Fruit fly (Drosophila melanogaster) whole organism, embryonic: ENCODE measurements around the gene CG46270.

Experiments
- Atf3 ChIP-seq: fragments of 200-800 bp; sonication (Bioruptor generic); optimal IDR thresholded peaks from 3 replicates; lab custom pipeline; 2016; ENCODE audit warnings: missing biosample characterization, missing genetic modification characterization
- CG12299 ChIP-seq: fragments of 200-800 bp; sonication (Bioruptor generic); optimal IDR thresholded peaks from 2 replicates; lab custom pipeline; 2018; ENCODE audit warnings: missing biosample characterization, mild to moderate bottlenecking, missing genetic modification characterization
- CG12744 ChIP-seq: fragments of 200-800 bp; sonication (Bioruptor generic); optimal IDR thresholded peaks from 2 replicates; lab custom pipeline; 2016; ENCODE audit warnings: missing biosample characterization, missing genetic modification characterization
- CG13775 ChIP-seq: fragments of 200-800 bp; sonication (Bioruptor generic); optimal IDR thresholded peaks from 3 replicates; lab custom pipeline; 2017; ENCODE audit warnings: missing biosample characterization, mild to moderate bottlenecking, missing genetic modification characterization
- CG14667 ChIP-seq: fragments of 200-800 bp; sonication (Bioruptor generic); IDR thresholded peaks from 2 replicates; pipeline ENCODE4 v1.3.6; 2022; ENCODE audit warnings: missing biosample characterization, missing genetic modification characterization
- CG16813 ChIP-seq: fragments of 200-800 bp; sonication (Bioruptor generic); IDR thresholded peaks from 3 replicates; pipeline ENCODE4 v1.3.6; 2022; ENCODE audit warnings: missing biosample characterization, missing genetic modification characterization; ENCODE audit not compliant: partially characterized antibody
- CG17802 ChIP-seq: fragments of 200-800 bp; sonication (Bioruptor generic); optimal IDR thresholded peaks from 2 replicates; lab custom pipeline; 2018; ENCODE audit warnings: missing biosample characterization, mild to moderate bottlenecking, missing genetic modification characterization, moderate library complexity
- CG2120 ChIP-seq: fragments of 200-800 bp; sonication (Bioruptor generic); optimal IDR thresholded peaks from 3 replicates; lab custom pipeline; 2016; ENCODE audit warnings: missing biosample characterization, missing genetic modification characterization
- CG3065 ChIP-seq: fragments of 200-800 bp; sonication (Bioruptor generic); optimal IDR thresholded peaks from 2 replicates; lab custom pipeline; 2016; ENCODE audit warnings: missing biosample characterization, missing genetic modification characterization
- CG31388 ChIP-seq: fragments of 200-800 bp; sonication (Bioruptor generic); optimal IDR thresholded peaks from 2 replicates; lab custom pipeline; 2016; ENCODE audit warnings: missing biosample characterization, missing genetic modification characterization
- CG4617 ChIP-seq: fragments of 200-800 bp; sonication (Bioruptor generic); optimal IDR thresholded peaks from 3 replicates; lab custom pipeline; 2016; ENCODE audit warnings: missing biosample characterization, missing genetic modification characterization, borderline replicate concordance
- CG6854 ChIP-seq: fragments of 200-800 bp; sonication (Bioruptor generic); optimal IDR thresholded peaks from 3 replicates; lab custom pipeline; 2017; ENCODE audit warnings: missing biosample characterization, mild to moderate bottlenecking, missing genetic modification characterization
- CG7556 ChIP-seq: fragments of 200-800 bp; sonication (Bioruptor generic); optimal IDR thresholded peaks from 2 replicates; lab custom pipeline; 2017; ENCODE audit warnings: missing biosample characterization, mild to moderate bottlenecking, missing genetic modification characterization
- CG9215 ChIP-seq: fragments of 200-800 bp; sonication (Bioruptor generic); IDR thresholded peaks from 2 replicates; pipeline ENCODE4 v1.3.6; 2022; ENCODE audit warnings: missing biosample characterization, missing genetic modification characterization
- CHES-1-like ChIP-seq: fragments of 200-800 bp; sonication (Bioruptor generic); optimal IDR thresholded peaks from 2 replicates; lab custom pipeline; 2016; ENCODE audit warnings: missing biosample characterization, missing genetic modification characterization
- Camta ChIP-seq: fragments of 200-800 bp; sonication (Bioruptor generic); optimal IDR thresholded peaks from 2 replicates; lab custom pipeline; 2016; ENCODE audit warnings: missing biosample characterization, missing genetic modification characterization
- Dad ChIP-seq: fragments of 200-800 bp; sonication (Bioruptor generic); optimal IDR thresholded peaks from 3 replicates; lab custom pipeline; 2016; ENCODE audit warnings: missing biosample characterization, missing genetic modification characterization
- Dek ChIP-seq: fragments of 200-800 bp; sonication (Bioruptor generic); optimal IDR thresholded peaks from 3 replicates; lab custom pipeline; 2019; ENCODE audit warnings: missing biosample characterization, mild to moderate bottlenecking, missing genetic modification characterization, moderate library complexity
- Dfd ChIP-seq, 2 experiments: fragments of >200 bp; optimal IDR thresholded peaks; 2 replicates each; lab custom pipeline; 2017; ENCODE audit warnings: missing biosample characterization in 2 of 2, missing genetic modification characterization in 2 of 2
- Dip2 ChIP-seq: fragments of 200-800 bp; sonication (Bioruptor generic); IDR thresholded peaks from 2 replicates; pipeline ENCODE4 v1.3.6; 2022; ENCODE audit warnings: missing biosample characterization, missing genetic modification characterization
- Doc3 ChIP-seq: fragments of 200-800 bp; sonication (Bioruptor generic); IDR thresholded peaks from 3 replicates; pipeline ENCODE4 v1.3.6; 2022; ENCODE audit warnings: missing biosample characterization, missing genetic modification characterization; ENCODE audit not compliant: partially characterized antibody
- E2f1 ChIP-seq: fragments of 200-800 bp; sonication (Bioruptor generic); IDR thresholded peaks from 2 replicates; pipeline ENCODE4 v1.3.6; 2022; ENCODE audit warnings: missing biosample characterization, missing genetic modification characterization
- Gsc ChIP-seq: fragments of 200-800 bp; sonication (Bioruptor generic); IDR thresholded peaks from 2 replicates; pipeline ENCODE4 v1.3.6; 2022; ENCODE audit warnings: missing biosample characterization, missing genetic modification characterization
- Kr ChIP-seq: fragments of 200-800 bp; sonication (Bioruptor generic); optimal IDR thresholded peaks from 2 replicates; lab custom pipeline; 2017; ENCODE audit warnings: missing biosample characterization, mild to moderate bottlenecking, missing genetic modification characterization
- MBD-R2 ChIP-seq: fragments of 200-800 bp; sonication (Bioruptor generic); IDR thresholded peaks from 2 replicates; pipeline ENCODE4 v1.3.6; 2022; ENCODE audit warnings: missing biosample characterization, missing genetic modification characterization
- Myb ChIP-seq: fragments of 200-800 bp; sonication (Bioruptor generic); optimal IDR thresholded peaks from 2 replicates; lab custom pipeline; 2016; ENCODE audit warnings: missing biosample characterization, missing genetic modification characterization
- NFAT ChIP-seq: fragments of 200-800 bp; sonication (Bioruptor generic); IDR thresholded peaks from 2 replicates; pipeline ENCODE4 v1.3.6; 2022; ENCODE audit warnings: missing biosample characterization, missing genetic modification characterization
- Opbp ChIP-seq: fragments of 200-800 bp; sonication (Bioruptor generic); IDR thresholded peaks from 3 replicates; pipeline ENCODE4 v1.3.6; 2022; ENCODE audit warnings: missing biosample characterization, missing genetic modification characterization; ENCODE audit not compliant: partially characterized antibody
- Trl ChIP-seq, 3 experiments: fragments of >200 bp in 2 of 3; fragments of 200-800 bp in 1 of 3; sonication (Bioruptor generic) in 1 of 3; optimal IDR thresholded peaks; 2 replicates in 1 of 3; 3 replicates in 2 of 3; lab custom pipeline; 2016 to 2017; ENCODE audit warnings: missing biosample characterization in 1 of 3, missing genetic modification characterization in 1 of 3
- ap ChIP-seq: fragments of 200-800 bp; sonication (Bioruptor generic); IDR thresholded peaks from 2 replicates; pipeline ENCODE4 v1.3.6; 2022; ENCODE audit warnings: missing biosample characterization, missing genetic modification characterization
- bcd ChIP-seq: fragments of 200-800 bp; sonication (Bioruptor generic); optimal IDR thresholded peaks from 2 replicates; lab custom pipeline; 2017; ENCODE audit warnings: missing biosample characterization, mild to moderate bottlenecking, missing genetic modification characterization
- bigmax ChIP-seq: fragments of 200-800 bp; sonication (Bioruptor generic); optimal IDR thresholded peaks from 2 replicates; lab custom pipeline; 2018; ENCODE audit warnings: missing biosample characterization, mild to moderate bottlenecking, missing genetic modification characterization
- caup ChIP-seq: fragments of 200-800 bp; sonication (Bioruptor generic); optimal IDR thresholded peaks from 3 replicates; lab custom pipeline; 2017; ENCODE audit warnings: missing biosample characterization, mild to moderate bottlenecking, missing genetic modification characterization, moderate library complexity; ENCODE audit not compliant: severe bottlenecking
- corto ChIP-seq: fragments of 200-800 bp; sonication (Bioruptor generic); optimal IDR thresholded peaks from 2 replicates; lab custom pipeline; 2016; ENCODE audit warnings: missing biosample characterization, mild to moderate bottlenecking, missing genetic modification characterization, moderate library complexity
- gce ChIP-seq: fragments of 200-800 bp; sonication (Bioruptor generic); IDR thresholded peaks from 3 replicates; pipeline ENCODE4 v1.3.6; 2022; ENCODE audit warnings: missing biosample characterization, missing genetic modification characterization
- grau ChIP-seq: fragments of 200-800 bp; optimal IDR thresholded peaks from 3 replicates; lab custom pipeline; 2019; ENCODE audit warnings: missing biosample characterization, mild to moderate bottlenecking, missing genetic modification characterization, moderate library complexity
- inv ChIP-seq: fragments of 200-800 bp; sonication (Bioruptor generic); IDR thresholded peaks from 2 replicates; pipeline ENCODE4 v1.3.6; 2022; ENCODE audit warnings: missing biosample characterization, missing genetic modification characterization; ENCODE audit not compliant: partially characterized antibody
- kni ChIP-seq: fragments of 200-800 bp; sonication (Bioruptor generic); optimal IDR thresholded peaks from 3 replicates; lab custom pipeline; 2017; ENCODE audit warnings: mild to moderate bottlenecking, missing biosample characterization, missing genetic modification reagents, missing genetic modification characterization
- lmd ChIP-seq: fragments of 200-800 bp; sonication (Bioruptor generic); IDR thresholded peaks from 2 replicates; pipeline ENCODE4 v1.3.6; 2022; ENCODE audit warnings: missing biosample characterization, missing genetic modification characterization
- mld ChIP-seq: fragments of 200-800 bp; sonication (Bioruptor generic); IDR thresholded peaks from 3 replicates; pipeline ENCODE4 v1.3.6; 2022; ENCODE audit warnings: missing biosample characterization, missing genetic modification characterization; ENCODE audit not compliant: partially characterized antibody
- phol ChIP-seq: fragments of 200-800 bp; sonication (Bioruptor generic); optimal IDR thresholded peaks from 3 replicates; lab custom pipeline; 2018; ENCODE audit warnings: missing biosample characterization, mild to moderate bottlenecking, missing genetic modification characterization, moderate library complexity
- pum ChIP-seq: fragments of 200-800 bp; sonication (Bioruptor generic); optimal IDR thresholded peaks from 2 replicates; lab custom pipeline; 2016; ENCODE audit warnings: missing biosample characterization, missing genetic modification characterization
- run ChIP-seq: fragments of 200-800 bp; sonication (Bioruptor generic); optimal IDR thresholded peaks from 3 replicates; lab custom pipeline; 2018; ENCODE audit warnings: missing biosample characterization, mild to moderate bottlenecking, missing genetic modification characterization
- sqz ChIP-seq: fragments of 200-800 bp; sonication (Bioruptor generic); optimal IDR thresholded peaks from 3 replicates; lab custom pipeline; 2018; ENCODE audit warnings: missing biosample characterization, mild to moderate bottlenecking, missing genetic modification characterization
- tap ChIP-seq: fragments of 200-800 bp; optimal IDR thresholded peaks from 3 replicates; lab custom pipeline; 2019; ENCODE audit warnings: missing biosample characterization, mild to moderate bottlenecking, missing genetic modification characterization, moderate library complexity
- tio ChIP-seq: fragments of 200-800 bp; sonication (Bioruptor generic); optimal IDR thresholded peaks from 2 replicates; lab custom pipeline; 2017; ENCODE audit warnings: missing biosample characterization, missing genetic modification characterization, inconsistent platforms
- tll ChIP-seq, 2 experiments: fragments of 200-800 bp in 1 of 2; fragments of >200 bp in 1 of 2; sonication (Bioruptor generic) in 1 of 2; optimal IDR thresholded peaks; 2 replicates each; lab custom pipeline; 2017 to 2019; ENCODE audit warnings: missing biosample characterization in 2 of 2, missing genetic modification characterization in 2 of 2, mild to moderate bottlenecking in 1 of 2, moderate library complexity in 1 of 2
- zfh2 ChIP-seq: fragments of 200-800 bp; sonication (Bioruptor generic); optimal IDR thresholded peaks from 2 replicates; lab custom pipeline; 2016; ENCODE audit warnings: missing biosample characterization, missing genetic modification characterization

The CG46270 gene

DNA sequence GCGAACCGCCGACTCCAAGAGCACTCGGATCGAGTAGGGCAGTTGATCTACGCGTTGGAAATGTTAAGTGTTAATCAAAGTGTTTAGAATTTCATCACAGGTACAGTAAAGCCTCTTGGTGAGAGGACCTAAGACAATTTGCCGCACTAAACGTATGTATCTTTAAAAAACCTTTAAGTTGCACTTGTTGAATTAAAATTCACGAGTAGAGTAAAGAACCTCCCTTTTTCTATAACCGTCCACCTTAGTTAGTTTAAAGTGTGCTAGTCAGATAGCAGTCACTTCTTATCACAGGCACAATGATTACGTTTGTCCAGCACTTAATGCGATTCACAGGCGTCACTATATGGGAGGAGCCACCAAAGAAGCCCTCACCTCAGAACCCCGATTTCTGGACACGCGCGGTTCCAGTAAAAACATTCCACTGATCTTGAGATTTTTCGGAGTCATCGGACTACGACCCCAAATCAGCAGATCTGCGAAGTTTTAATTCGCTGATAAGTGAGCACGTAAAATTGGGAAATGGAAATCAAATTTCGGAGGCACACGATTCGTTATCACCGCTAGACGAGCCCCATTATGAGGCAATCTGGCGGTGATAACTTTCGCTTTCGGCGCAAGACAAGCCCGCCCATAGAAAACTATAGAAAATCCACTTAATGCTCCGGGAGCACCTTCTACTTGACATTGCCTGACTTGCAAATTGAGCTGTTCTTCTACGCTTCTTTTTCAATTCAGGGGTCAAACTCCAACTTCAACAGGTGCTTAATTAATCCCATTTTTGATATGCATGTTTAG is 16.3 kb downstream of the CG46270 start (continued):
- peak; percentile 10 for TF ChIP-seq pum
- no peak for TF ChIP-seq CG4617
- TF ChIP-seq Dek (tag; lab: Kevin White, UChicago) = peak; percentile 65
- no peak for TF ChIP-seq kni (GFP tag; lab: Kevin White, UChicago)
- TF ChIP-seq grau (tag; lab: Kevin White, UChicago) = peak; percentile 83
- TF ChIP-seq NFAT (GFP tag; lab: Robert Waterston, UW) = peak; percentile 53
- peak; percentile 35; the same call in 1 of the 2 replicates for TF ChIP-seq CG14667
- TF ChIP-seq caup (GFP tag; lab: Kevin White, UChicago) = peak; percentile 64
- TF ChIP-seq sqz (GFP tag; lab: Kevin White, UChicago) = no peak
- TF ChIP-seq CG6854 (GFP tag; lab: Kevin White, UChicago) = peak; percentile 40
- TF ChIP-seq gce (GFP tag; lab: Robert Waterston, UW) = peak; percentile 62; the same call in 1 of the 3 replicates
- TF ChIP-seq CG2120 (GFP tag; lab: Kevin White, UChicago) = peak; percentile 62
- TF ChIP-seq Atf3 (GFP tag; lab: Kevin White, UChicago) = no peak
- 0 out of 2 replicates have a peak, but pooled peaks have one; percentile 13 for TF ChIP-seq ap (GFP tag; lab: Robert Waterston, UW)
- no peak for TF ChIP-seq inv (GFP tag; lab: Robert Waterston, UW)
- no peak for TF ChIP-seq CG3065
- TF ChIP-seq corto (GFP tag; lab: Kevin White, UChicago) = no peak
- no peak for TF ChIP-seq Kr (GFP tag; lab: Kevin White, UChicago)
- TF ChIP-seq Gsc (GFP tag; lab: Robert Waterston, UW) = no peak
- no peak for TF ChIP-seq CG16813 (GFP tag; lab: Robert Waterston, UW)
- peak; percentile 50 for TF ChIP-seq bcd (GFP tag; lab: Kevin White, UChicago)
- TF ChIP-seq CG13775 (GFP tag; lab: Kevin White, UChicago) = no peak
- no peak for TF ChIP-seq tap
- no peak for TF ChIP-seq Doc3 (GFP tag; lab: Robert Waterston, UW)
- no peak for TF ChIP-seq mld (GFP tag; lab: Robert Waterston, UW)
- no peak for TF ChIP-seq Dfd (GFP tag; optimal IDR thresholded peaks at IDR 0.05; lab: Kevin White, UChicago)
- TF ChIP-seq tll (GFP tag; optimal IDR thresholded peaks at IDR 0.05; lab: Kevin White, UChicago) = no peak
- TF ChIP-seq CG31388 = no peak
- no peak for TF ChIP-seq run
- TF ChIP-seq CHES-1-like (GFP tag; lab: Kevin White, UChicago) = no peak
- TF ChIP-seq phol = no peak
- TF ChIP-seq Dad = no peak
- no peak for TF ChIP-seq CG17802 (tag; lab: Kevin White, UChicago)
- peak; percentile 27 for TF ChIP-seq Myb
- TF ChIP-seq lmd (GFP tag; lab: Robert Waterston, UW) = peak; percentile 59; the same call in 1 of the 2 replicates
- TF ChIP-seq Camta (GFP tag; lab: Kevin White, UChicago) = peak; percentile 22
- TF ChIP-seq Opbp (GFP tag; lab: Robert Waterston, UW) = no peak
- peak; percentile 34; the same call in 1 of the 2 replicates for TF ChIP-seq MBD-R2 (GFP tag; lab: Robert Waterston, UW)
- TF ChIP-seq CG9215 = peak; percentile 40; the same call in 1 of the 2 replicates
- no peak for TF ChIP-seq Dip2 (GFP tag; lab: Robert Waterston, UW)
- no peak for TF ChIP-seq tio (GFP tag; lab: Kevin White, UChicago)
- no peak for TF ChIP-seq bigmax
- TF ChIP-seq zfh2 = peak; percentile 52
- peak; percentile 60 for TF ChIP-seq E2f1 (GFP tag; lab: Robert Waterston, UW)
- TF ChIP-seq CG7556 (GFP tag; lab: Kevin White, UChicago) = peak; percentile 7
- no peak for TF ChIP-seq CG12744 (GFP tag; lab: Kevin White, UChicago)
- TF ChIP-seq CG12299 (tag; lab: Kevin White, UChicago) = no peak
- no peak for TF ChIP-seq Trl (optimal IDR thresholded peaks at IDR 0.05; lab: Kevin White, UChicago)
- peak; percentile 7 for TF ChIP-seq Trl (GFP tag; optimal IDR thresholded peaks at IDR 0.05; lab: Kevin White, UChicago)
